Fruit fly (Drosophila melanogaster): ENCODE results near the gene Ccz1.

Gene Ccz1

dm6 chr3L:3935567-3936207 lies 36.7 kb upstream of the Ccz1 start, which contains the start of gene Eip63F-1:
Gene Eip63F-1, minus strand, starts transcription at chr3L:3935617.
- TF ChIP-seq Jra (GFP tag; optimal IDR thresholded peaks at IDR 0.05) (no peak), h (GFP tag; optimal IDR thresholded peaks at IDR 0.05) (peak; percentile 12), sage (GFP tag; optimal IDR thresholded peaks at IDR 0.05) (no peak), sv (GFP tag; optimal IDR thresholded peaks at IDR 0.05) (peak; percentile 58), OdsH (GFP tag; optimal IDR thresholded peaks at IDR 0.05) (peak; percentile 15), rgr (GFP tag; optimal IDR thresholded peaks at IDR 0.05) (peak; percentile 41), Rel (GFP tag; optimal IDR thresholded peaks at IDR 0.05) (no peak), Rel (tag; optimal IDR thresholded peaks at IDR 0.05) (no peak), jim (GFP tag; optimal IDR thresholded peaks at IDR 0.05) (no peak), foxo (GFP tag; optimal IDR thresholded peaks at IDR 0.05) (peak in 1 of 2 experiments; percentile 35), psq (GFP tag; optimal IDR thresholded peaks at IDR 0.05) (peak; percentile 18), Mio (GFP tag; optimal IDR thresholded peaks at IDR 0.05) (no peak), usp (GFP tag; optimal IDR thresholded peaks at IDR 0.05) (no peak), Dif (GFP tag; optimal IDR thresholded peaks at IDR 0.05; ENCODE audit: partially characterized antibody) (no peak)

dm6 chr3L:3934110-3934509 lies 35.2 kb upstream of the Ccz1 start:
- no peak for TF ChIP-seq N (GFP tag; optimal IDR thresholded peaks at IDR 0.05)
- no peak for TF ChIP-seq GATAd (GFP tag; optimal IDR thresholded peaks at IDR 0.05)
- TF ChIP-seq foxo (GFP tag; optimal IDR thresholded peaks at IDR 0.05) = no peak
- TF ChIP-seq rgr (GFP tag; optimal IDR thresholded peaks at IDR 0.05) = no peak
- TF ChIP-seq sv (GFP tag; optimal IDR thresholded peaks at IDR 0.05) = no peak
- no peak for TF ChIP-seq tai (GFP tag; optimal IDR thresholded peaks at IDR 0.05)
- TF ChIP-seq h (GFP tag; optimal IDR thresholded peaks at IDR 0.05) = no peak

dm6 chr3L:3933599-3933998 lies 34.6 kb upstream of the Ccz1 start:
- TF ChIP-seq CrebA (GFP tag; optimal IDR thresholded peaks at IDR 0.05; ENCODE audit: borderline replicate concordance) (no peak), N (GFP tag; optimal IDR thresholded peaks at IDR 0.05) (no peak), ey (GFP tag; optimal IDR thresholded peaks at IDR 0.05) (no peak), Hnf4 (GFP tag; optimal IDR thresholded peaks at IDR 0.05) (no peak), foxo (GFP tag; optimal IDR thresholded peaks at IDR 0.05) (no peak), h (GFP tag; optimal IDR thresholded peaks at IDR 0.05) (no peak), jim (GFP tag; optimal IDR thresholded peaks at IDR 0.05) (no peak), tai (GFP tag; optimal IDR thresholded peaks at IDR 0.05) (no peak)

dm6 chr3L:3932742-3933289 lies 33.9 kb upstream of the Ccz1 start:
- no peak for TF ChIP-seq usp (GFP tag; optimal IDR thresholded peaks at IDR 0.05)
- peak; percentile 10 for TF ChIP-seq tai (GFP tag; optimal IDR thresholded peaks at IDR 0.05)
- no peak for TF ChIP-seq Myc (optimal IDR thresholded peaks at IDR 0.05)
- TF ChIP-seq br (GFP tag; optimal IDR thresholded peaks at IDR 0.05) = no peak
- TF ChIP-seq pan (optimal IDR thresholded peaks at IDR 0.05) = no peak
- no peak for TF ChIP-seq dl (GFP tag; optimal IDR thresholded peaks at IDR 0.05; ENCODE audit: insufficient read depth in 1 of 2, partially characterized antibody in 2 of 2)

- TF ChIP-seq foxo (GFP tag; optimal IDR thresholded peaks at IDR 0.05) (no peak), Myc (optimal IDR thresholded peaks at IDR 0.05) (no peak), ey (GFP tag; optimal IDR thresholded peaks at IDR 0.05) (no peak), tai (GFP tag; optimal IDR thresholded peaks at IDR 0.05) (no peak), jim (GFP tag; optimal IDR thresholded peaks at IDR 0.05) (no peak), Hr78 (GFP tag; optimal IDR thresholded peaks at IDR 0.05) (no peak), Rel (GFP tag; optimal IDR thresholded peaks at IDR 0.05) (no peak), Rel (tag; optimal IDR thresholded peaks at IDR 0.05) (no peak), CG9705 (GFP tag; optimal IDR thresholded peaks at IDR 0.05) (no peak), CrebA (GFP tag; optimal IDR thresholded peaks at IDR 0.05; ENCODE audit: borderline replicate concordance) (no peak), rgr (GFP tag; optimal IDR thresholded peaks at IDR 0.05) (no peak), GATAd (GFP tag; optimal IDR thresholded peaks at IDR 0.05) (no peak), woc (GFP tag; optimal IDR thresholded peaks at IDR 0.05) (no peak), sv (GFP tag; optimal IDR thresholded peaks at IDR 0.05) (no peak), h (GFP tag; optimal IDR thresholded peaks at IDR 0.05) (no peak)
Measured at dm6 chr3L:3931778-3932177, 32.8 kb upstream of the Ccz1 start.

dm6 chr3L:3930930-3931329 lies 32.0 kb upstream of the Ccz1 start:
- TF ChIP-seq Hr83 (GFP tag; optimal IDR thresholded peaks at IDR 0.05; ENCODE audit: poor library complexity, severe bottlenecking) (no peak), Myc (optimal IDR thresholded peaks at IDR 0.05) (peak; percentile 60), Abd-B (GFP tag; optimal IDR thresholded peaks at IDR 0.05) (no peak), tai (GFP tag; optimal IDR thresholded peaks at IDR 0.05) (peak; percentile 36), N (GFP tag; optimal IDR thresholded peaks at IDR 0.05) (no peak)

Data from whole organism, wandering third instar larva.